Worm (Caenorhabditis elegans) whole organism, L4/young adult: ENCODE measurements around the gene C05G5.3.

Source experiments
- W03F9.2 ChIP-seq: fragments of 150-350 bp; optimal IDR thresholded peaks from 2 replicates; lab custom pipeline; 2014; ENCODE audit warnings: missing biosample characterization, missing genetic modification characterization
- dao-5 ChIP-seq: sonication (generic microtip); optimal IDR thresholded peaks from 2 replicates; lab custom pipeline; 2016; ENCODE audit warnings: missing genotype, missing genetic modification characterization, moderate library complexity, missing compliant biosample characterization
- him-1 ChIP-seq: sonication (generic microtip); optimal IDR thresholded peaks from 2 replicates; lab custom pipeline; 2016; ENCODE audit warnings: missing genotype, missing genetic modification reagents, missing genetic modification characterization, missing compliant biosample characterization

- TF ChIP-seq dao-5: no peak
- TF ChIP-seq him-1 (tag; lab: Kevin White, UChicago): no peak
- no peak for TF ChIP-seq W03F9.2 (tag; lab: Kevin White, UChicago)
Measured at ce11 chrX:14704933-14705332, 46.9 kb downstream of the C05G5.3 start.
